Worm (Caenorhabditis elegans): ENCODE results near the gene clec-166.

The clec-166 gene

DNA sequence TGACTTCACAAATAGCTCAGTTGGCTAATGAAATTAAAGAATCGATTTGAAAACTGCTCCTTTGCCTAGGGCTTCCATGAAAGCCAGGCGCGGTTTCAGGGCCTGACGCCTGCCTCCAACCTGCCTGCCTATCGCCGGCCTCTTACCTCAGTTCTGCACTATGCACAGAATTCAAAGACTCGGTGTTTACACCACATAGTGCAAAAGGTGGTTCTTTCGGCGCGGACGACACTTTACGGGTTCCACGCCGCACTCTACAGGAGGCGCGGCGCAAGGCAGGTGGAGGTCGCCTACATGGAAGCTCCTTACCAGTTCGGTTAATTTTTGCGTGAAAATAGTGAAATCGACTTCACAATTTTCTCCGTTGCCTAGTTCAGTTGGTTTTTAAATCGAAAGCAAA, 41.3 kb downstream of the clec-166 start:
- TF ChIP-seq zip-4 (GFP tag; optimal IDR thresholded peaks at IDR 0.05): no peak
- TF ChIP-seq ets-5 (GFP tag; IDR thresholded peaks at IDR 0.05): no peak
- TF ChIP-seq rnt-1 (tag; optimal IDR thresholded peaks at IDR 0.05): no peak
- no peak for TF ChIP-seq C16A3.4 (tag; optimal IDR thresholded peaks at IDR 0.05)
- no peak for TF ChIP-seq efl-1 (optimal IDR thresholded peaks at IDR 0.05)
- no peak for TF ChIP-seq efl-1 (GFP tag; optimal IDR thresholded peaks at IDR 0.05 in 1 of 2)
- no peak for TF ChIP-seq mab-9 (GFP tag; IDR thresholded peaks at IDR 0.05)
- no peak for TF ChIP-seq lin-15B (tag; optimal IDR thresholded peaks at IDR 0.05)

DNA sequence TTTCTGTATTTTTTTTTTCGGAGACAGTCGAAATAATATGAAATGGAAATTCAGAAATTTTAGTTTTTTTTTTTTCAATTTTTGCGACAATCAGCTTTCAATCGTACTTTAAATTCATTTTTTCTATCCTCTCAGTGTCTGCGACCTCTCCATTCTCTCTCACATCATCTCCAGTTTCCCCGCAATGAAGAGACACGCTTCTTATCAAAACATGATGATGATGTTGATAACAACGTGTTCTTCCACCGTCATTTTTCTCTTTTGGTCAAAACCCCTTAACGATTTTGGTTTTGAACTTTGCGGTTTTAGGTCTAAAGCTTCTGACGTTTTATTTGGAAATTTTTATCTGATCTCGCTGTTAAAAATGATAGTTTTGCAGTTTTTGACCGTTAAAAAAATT, 41.8 kb downstream of the clec-166 start:
- TF ChIP-seq nhr-84 (tag; optimal IDR thresholded peaks at IDR 0.05) (no peak), elt-3 (tag; optimal IDR thresholded peaks at IDR 0.05) (peak in 1 of 6 experiments; percentile 64), blmp-1 (tag; optimal IDR thresholded peaks at IDR 0.05) (peak; percentile 50)

DNA sequence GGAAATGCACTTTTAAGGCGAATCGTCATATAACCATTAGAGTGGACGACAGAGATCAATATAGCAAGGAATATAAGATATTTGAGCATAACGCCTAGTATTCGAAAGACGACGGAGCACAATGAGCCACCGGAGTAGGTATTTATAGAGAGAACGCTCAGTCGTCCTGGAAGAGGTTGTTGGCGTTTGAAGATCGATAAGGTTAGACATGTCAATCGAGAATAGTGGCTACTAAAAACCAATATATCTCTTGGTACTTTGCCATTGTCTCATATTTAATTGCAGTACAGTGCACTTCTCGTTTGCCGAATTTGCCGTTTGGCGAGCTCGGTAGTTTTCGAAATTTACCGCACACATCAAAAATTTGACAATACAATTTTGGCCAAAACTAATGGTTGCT, 43.2 kb downstream of the clec-166 start, which contains the start of gene dsl-1:
TSS of gene dsl-1 (minus strand) at position 101 of the 400 bp plus-strand sequence.
- TF ChIP-seq nhr-84 (tag; optimal IDR thresholded peaks at IDR 0.05) (no peak), F16B12.6 (tag; optimal IDR thresholded peaks at IDR 0.05) (no peak), ztf-4 (tag; optimal IDR thresholded peaks at IDR 0.05) (no peak), mef-2 (tag; optimal IDR thresholded peaks at IDR 0.05) (no peak), dpl-1 (GFP tag; optimal IDR thresholded peaks at IDR 0.05) (no peak), swsn-7 (tag; optimal IDR thresholded peaks at IDR 0.05) (no peak), tbx-2 (tag; optimal IDR thresholded peaks at IDR 0.05) (no peak), pag-3 (tag; optimal IDR thresholded peaks at IDR 0.05; ENCODE audit: borderline replicate concordance, insufficient read depth) (no peak)

DNA sequence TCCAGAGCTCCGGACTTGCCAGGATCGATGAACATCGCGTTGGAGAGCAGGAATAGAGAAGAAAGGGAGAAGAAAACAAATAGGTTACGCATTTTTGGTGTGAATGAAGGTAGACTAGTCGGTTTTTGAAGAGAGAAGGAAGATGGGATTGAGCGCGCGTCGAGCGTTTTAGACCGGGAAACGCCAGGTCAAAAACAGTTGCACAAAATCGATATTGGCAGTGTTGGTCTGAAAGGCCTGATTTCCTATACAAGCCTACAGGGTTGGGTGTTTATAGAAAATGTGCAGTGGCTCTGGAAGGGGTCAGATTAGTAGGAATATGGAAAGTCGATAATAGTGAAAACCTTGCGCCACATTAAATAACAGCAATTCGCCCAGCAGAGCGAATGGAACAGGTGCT, 46.3 kb downstream of the clec-166 start, which contains the start of gene dsl-2:
TSS of gene dsl-2 (minus strand) at position 101 of the 400 bp plus-strand sequence.
- TF ChIP-seq pag-3 (tag; optimal IDR thresholded peaks at IDR 0.05; ENCODE audit: borderline replicate concordance, insufficient read depth) (no peak), rnt-1 (tag; optimal IDR thresholded peaks at IDR 0.05) (no peak), ceh-88 (GFP tag; IDR thresholded peaks at IDR 0.05) (no peak), unc-30 (tag; optimal IDR thresholded peaks at IDR 0.05) (no peak), nhr-85 (tag) (peak; percentile 6)

- TF ChIP-seq ces-1 (GFP tag; optimal IDR thresholded peaks at IDR 0.05) (no peak), mdl-1 (tag; optimal IDR thresholded peaks at IDR 0.05) (no peak)
Measured at ce11 chrIV:1199501-1199900, 51.6 kb downstream of the clec-166 start.
